Worm (Caenorhabditis elegans) whole organism, L1 larva: ENCODE results near the gene srbc-9.

Experiments used
- C04F5.9 ChIP-seq: sonication (generic microtip); optimal IDR thresholded peaks from 2 replicates; lab custom pipeline; 2016; ENCODE audit warnings: missing genetic modification characterization, missing compliant biosample characterization
- C16A3.4 ChIP-seq: fragments of 150-350 bp; optimal IDR thresholded peaks from 2 replicates; lab custom pipeline; 2014; ENCODE audit warnings: missing biosample characterization, missing genetic modification characterization
- aha-1 ChIP-seq: fragments of 150-350 bp; optimal IDR thresholded peaks from 2 replicates; lab custom pipeline; 2014; ENCODE audit warnings: missing biosample characterization, missing genetic modification characterization
- aly-2 ChIP-seq: fragments of 150-350 bp; optimal IDR thresholded peaks from 2 replicates; lab custom pipeline; 2014; ENCODE audit warnings: missing biosample characterization, missing genetic modification characterization
- ama-1 ChIP-seq: fragments of 150-350 bp; optimal IDR thresholded peaks from 2 replicates; lab custom pipeline; 2014
- ceh-8 ChIP-seq: fragments of 200-800 bp; sonication (Bioruptor generic); optimal IDR thresholded peaks from 2 replicates; lab custom pipeline; 2018; ENCODE audit warnings: mild to moderate bottlenecking, missing genetic modification characterization, moderate library complexity, missing compliant biosample characterization
- ceh-82 ChIP-seq, 3 experiments: fragments of 150-350 bp in 1 of 3; sonication (generic microtip) in 2 of 3; optimal IDR thresholded peaks; 2 replicates each; lab custom pipeline; 2014 to 2017; ENCODE audit warnings: missing biosample characterization in 3 of 3, missing genetic modification characterization in 3 of 3
- ceh-90 ChIP-seq: sonication (generic microtip); optimal IDR thresholded peaks from 2 replicates; lab custom pipeline; 2016; ENCODE audit warnings: missing genetic modification characterization, missing compliant biosample characterization
- ces-1 ChIP-seq: fragments of 150-350 bp; optimal IDR thresholded peaks from 2 replicates; lab custom pipeline; 2014; ENCODE audit warnings: missing biosample characterization, missing genetic modification reagents, missing genetic modification characterization
- efl-1 ChIP-seq, 4 experiments: fragments of 150-350 bp; optimal IDR thresholded peaks in 3 of 4; peaks in 1 of 4; 1 replicate in 1 of 4; 2 replicates in 3 of 4; lab custom pipeline; 2014; ENCODE audit warnings: missing biosample characterization in 2 of 4, missing genetic modification characterization in 2 of 4, missing genetic modification reagents in 2 of 4
- efl-3 ChIP-seq: fragments of 200-800 bp; sonication (Bioruptor generic); optimal IDR thresholded peaks from 2 replicates; lab custom pipeline; 2018; ENCODE audit warnings: mild to moderate bottlenecking, missing genetic modification characterization, missing compliant biosample characterization
- elt-2 ChIP-seq: sonication (generic microtip); optimal IDR thresholded peaks from 2 replicates; lab custom pipeline; 2016; ENCODE audit warnings: missing genetic modification characterization, mild to moderate bottlenecking, inconsistent platforms, missing compliant biosample characterization, missing genetic modification reagents
- fkh-4 ChIP-seq: sonication (generic microtip); optimal IDR thresholded peaks from 2 replicates; lab custom pipeline; 2016; ENCODE audit warnings: missing compliant biosample characterization, missing genetic modification characterization, borderline replicate concordance
- fkh-8 ChIP-seq: sonication (generic microtip); optimal IDR thresholded peaks from 2 replicates; lab custom pipeline; 2016; ENCODE audit warnings: mild to moderate bottlenecking, missing genetic modification characterization, missing compliant biosample characterization
- grh-1 ChIP-seq: fragments of 200-800 bp; sonication (Bioruptor generic); IDR thresholded peaks from 2 replicates; pipeline ENCODE4 v1.3.6; 2022; ENCODE audit warnings: missing genetic modification reagents, missing genetic modification characterization, missing compliant biosample characterization
- hlh-17 ChIP-seq: fragments of 200-800 bp; sonication (Bioruptor generic); optimal IDR thresholded peaks from 2 replicates; lab custom pipeline; 2018; ENCODE audit warnings: missing genetic modification characterization, mild to moderate bottlenecking, missing compliant biosample characterization, moderate library complexity, borderline replicate concordance
- hlh-4 ChIP-seq: sonication (generic microtip); optimal IDR thresholded peaks from 2 replicates; lab custom pipeline; 2016; ENCODE audit warnings: mild to moderate bottlenecking, missing genetic modification characterization, missing compliant biosample characterization
- isw-1 ChIP-seq: fragments of 200-800 bp; sonication (Bioruptor generic); IDR thresholded peaks from 2 replicates; pipeline ENCODE4 v1.3.6; 2022; ENCODE audit warnings: missing genetic modification characterization, missing compliant biosample characterization
- lin-13 ChIP-seq: fragments of 150-350 bp; optimal IDR thresholded peaks from 2 replicates; lab custom pipeline; 2014; ENCODE audit warnings: missing biosample characterization, missing genetic modification reagents, missing genetic modification characterization
- lin-15B ChIP-seq: fragments of 150-350 bp; sonication (generic microtip); optimal IDR thresholded peaks from 3 replicates; lab custom pipeline; 2014; ENCODE audit warnings: missing biosample characterization, missing genetic modification characterization
- lin-35 ChIP-seq, 2 experiments: fragments of 150-350 bp; optimal IDR thresholded peaks; 2 replicates each; lab custom pipeline; 2014; ENCODE audit warnings: missing biosample characterization in 2 of 2, missing genetic modification characterization in 2 of 2, missing genetic modification reagents in 2 of 2
- lir-3 ChIP-seq: sonication (generic microtip); optimal IDR thresholded peaks from 2 replicates; lab custom pipeline; 2016; ENCODE audit warnings: mild to moderate bottlenecking, missing genetic modification characterization, moderate library complexity, missing compliant biosample characterization; ENCODE audit not compliant: poor library complexity
- nhr-11 ChIP-seq: fragments of 150-350 bp; optimal IDR thresholded peaks from 2 replicates; lab custom pipeline; 2014; ENCODE audit warnings: missing biosample characterization, missing genetic modification characterization
- nhr-12 ChIP-seq: sonication (generic microtip); optimal IDR thresholded peaks from 2 replicates; lab custom pipeline; 2017; ENCODE audit warnings: missing biosample characterization, missing genetic modification characterization
- nhr-47 ChIP-seq: sonication (generic microtip); optimal IDR thresholded peaks from 2 replicates; lab custom pipeline; 2016; ENCODE audit warnings: mild to moderate bottlenecking, missing genetic modification characterization, moderate library complexity, missing compliant biosample characterization
- nhr-71 ChIP-seq: sonication (generic microtip); optimal IDR thresholded peaks from 2 replicates; lab custom pipeline; 2016; ENCODE audit warnings: mild to moderate bottlenecking, missing genetic modification characterization, moderate library complexity, missing compliant biosample characterization
- nhr-76 ChIP-seq: sonication (generic microtip); optimal IDR thresholded peaks from 2 replicates; lab custom pipeline; 2017; ENCODE audit warnings: missing biosample characterization, missing genetic modification characterization
- pag-3 ChIP-seq: sonication (generic microtip); optimal IDR thresholded peaks from 2 replicates; lab custom pipeline; 2017; ENCODE audit warnings: missing genetic modification characterization, mild to moderate bottlenecking, missing compliant biosample characterization, antibody characterized with exemption, borderline replicate concordance; ENCODE audit not compliant: insufficient read depth
- rnt-1 ChIP-seq: sonication (generic microtip); optimal IDR thresholded peaks from 2 replicates; lab custom pipeline; 2016; ENCODE audit warnings: mild to moderate bottlenecking, missing genetic modification characterization, moderate library complexity, missing compliant biosample characterization
- snpc-4 ChIP-seq: fragments of 150-350 bp; optimal IDR thresholded peaks from 2 replicates; lab custom pipeline; 2014; ENCODE audit warnings: missing biosample characterization, missing genetic modification characterization
- snu-23 ChIP-seq: sonication (generic microtip); optimal IDR thresholded peaks from 2 replicates; lab custom pipeline; 2016; ENCODE audit warnings: missing genetic modification characterization, missing compliant biosample characterization
- sox-4 ChIP-seq: sonication (generic microtip); optimal IDR thresholded peaks from 2 replicates; lab custom pipeline; 2016; ENCODE audit warnings: missing genetic modification characterization, missing compliant biosample characterization
- tlp-1 ChIP-seq: fragments of 150-350 bp; optimal IDR thresholded peaks from 2 replicates; lab custom pipeline; 2014; ENCODE audit warnings: missing biosample characterization, missing genetic modification characterization
- unc-86 ChIP-seq: sonication (generic microtip); optimal IDR thresholded peaks from 2 replicates; lab custom pipeline; 2016; ENCODE audit warnings: missing genetic modification characterization, missing compliant biosample characterization
- xbp-1 ChIP-seq: sonication (generic microtip); optimal IDR thresholded peaks from 2 replicates; lab custom pipeline; 2016; ENCODE audit warnings: missing genetic modification characterization, missing compliant biosample characterization
- zip-4 ChIP-seq: fragments of 200-800 bp; sonication (Bioruptor generic); optimal IDR thresholded peaks from 2 replicates; lab custom pipeline; 2018; ENCODE audit warnings: mild to moderate bottlenecking, missing genetic modification characterization, moderate library complexity, missing compliant biosample characterization

srbc-9 gene

ce11 chrV:7504271-7504670 lies 14.0 kb upstream of the srbc-9 start, which contains the start of gene srh-229:
Gene srh-229 (minus strand): TSS chrV:7504371.
- TF ChIP-seq rnt-1 (tag; lab: Kevin White, UChicago) (no peak), nhr-12 (tag; lab: Kevin White, UChicago) (no peak), ama-1 (no peak), nhr-11 (tag; lab: Kevin White, UChicago) (no peak), ceh-8 (no peak), elt-2 (tag; lab: Kevin White, UChicago) (no peak), ceh-82 (tag; optimal IDR thresholded peaks at IDR 0.05; lab: Kevin White, UChicago) (no peak), tlp-1 (tag; lab: Kevin White, UChicago) (no peak), hlh-4 (tag; lab: Kevin White, UChicago) (no peak), C04F5.9 (tag; lab: Kevin White, UChicago) (no peak), zip-4 (GFP tag; lab: Kevin White, UChicago) (no peak), ces-1 (GFP tag; lab: Kevin White, UChicago) (no peak), nhr-76 (tag; lab: Kevin White, UChicago) (no peak), pag-3 (tag; lab: Kevin White, UChicago) (no peak), grh-1 (GFP tag; lab: Robert Waterston, UW) (no peak), fkh-8 (no peak)

- peak; percentile 25 for TF ChIP-seq nhr-47 (tag; lab: Kevin White, UChicago)
- TF ChIP-seq grh-1 (GFP tag; lab: Robert Waterston, UW) = no peak
- TF ChIP-seq hlh-17 (GFP tag; lab: Kevin White, UChicago) = no peak
- peak; percentile 40 for TF ChIP-seq nhr-71 (tag; lab: Kevin White, UChicago)
- TF ChIP-seq hlh-4 (tag; lab: Kevin White, UChicago) = peak; percentile 96
- TF ChIP-seq pag-3 (tag; lab: Kevin White, UChicago) = no peak
- no peak for TF ChIP-seq nhr-12 (tag; lab: Kevin White, UChicago)
- TF ChIP-seq unc-86 (tag; lab: Kevin White, UChicago) = no peak
Measured at ce11 chrV:7501194-7501593, 11.0 kb upstream of the srbc-9 start.

- TF ChIP-seq rnt-1 (tag; lab: Kevin White, UChicago) = no peak
- no peak for TF ChIP-seq lin-15B
- TF ChIP-seq fkh-4 (tag; lab: Kevin White, UChicago) = no peak
- no peak for TF ChIP-seq lin-35 (GFP tag; optimal IDR thresholded peaks at IDR 0.05; lab: Kevin White, UChicago)
- no peak for TF ChIP-seq aly-2
- no peak for TF ChIP-seq ceh-8
- no peak for TF ChIP-seq sox-4 (tag; lab: Kevin White, UChicago)
Measured at ce11 chrV:7497440-7497839, 7.2 kb upstream of the srbc-9 start, which contains the start of gene srh-79. Gene srh-79 (plus strand): TSS chrV:7497740.

ce11 chrV:7495189-7495588 lies 4.9 kb upstream of the srbc-9 start, which contains the start of gene srbc-11:
Gene srbc-11 (minus strand): TSS chrV:7495289.
- TF ChIP-seq isw-1 (GFP tag; lab: Robert Waterston, UW) (no peak), nhr-12 (tag; lab: Kevin White, UChicago) (no peak)

ce11 chrV:7492924-7493323 lies 2.7 kb upstream of the srbc-9 start, which contains the start of gene srbc-10:
Gene srbc-10 (minus strand): TSS chrV:7493024.
- no peak for TF ChIP-seq lir-3
- no peak for TF ChIP-seq rnt-1 (tag; lab: Kevin White, UChicago)
- TF ChIP-seq xbp-1 (tag; lab: Kevin White, UChicago) = no peak
- TF ChIP-seq efl-1 (optimal IDR thresholded peaks at IDR 0.05; lab: Kevin White, UChicago) = no peak
- TF ChIP-seq efl-1 (GFP tag; optimal IDR thresholded peaks at IDR 0.05 in 1 of 2; lab: Kevin White, UChicago) = peak in 1 of 2 experiments; percentile 55
- no peak for TF ChIP-seq hlh-17 (GFP tag; lab: Kevin White, UChicago)
- no peak for TF ChIP-seq ceh-82 (tag; optimal IDR thresholded peaks at IDR 0.05; lab: Kevin White, UChicago)
- TF ChIP-seq nhr-76 (tag; lab: Kevin White, UChicago) = no peak
- no peak for TF ChIP-seq isw-1 (GFP tag; lab: Robert Waterston, UW)

ce11 chrV:7487518-7487917 lies 2.7 kb downstream of the srbc-9 start, which contains the start of gene srbc-7:
Gene srbc-7 (minus strand): TSS chrV:7487618.
- TF ChIP-seq snu-23 (no peak), C16A3.4 (tag; lab: Kevin White, UChicago) (no peak), C04F5.9 (tag; lab: Kevin White, UChicago) (no peak), snpc-4 (tag; lab: Kevin White, UChicago) (no peak), ceh-90 (tag; lab: Kevin White, UChicago) (no peak), aha-1 (no peak), efl-3 (GFP tag; lab: Kevin White, UChicago) (no peak), lin-13 (GFP tag; lab: Kevin White, UChicago) (no peak), ceh-82 (tag; optimal IDR thresholded peaks at IDR 0.05; lab: Kevin White, UChicago) (no peak)
